Worm (Caenorhabditis elegans) whole organism, L3 larva: ENCODE results near the gene R03D7.2.
"Not testable (repeated sequence)": the region's sequence is repeated elsewhere in the genome, so short reads cannot be mapped to it uniquely, and the experiment has no call there.

Experiments
- aly-2 ChIP-seq: fragments of 150-350 bp; optimal IDR thresholded peaks from 2 replicates; lab custom pipeline; 2014; ENCODE audit warnings: missing biosample characterization, missing genetic modification characterization
- ama-1 ChIP-seq: fragments of 150-350 bp; optimal IDR thresholded peaks from 2 replicates; lab custom pipeline; 2018
- ceh-16 ChIP-seq: sonication (generic microtip); optimal IDR thresholded peaks from 2 replicates; lab custom pipeline; 2017; ENCODE audit warnings: missing biosample characterization, missing genetic modification characterization
- ceh-28 ChIP-seq: fragments of 150-350 bp; optimal IDR thresholded peaks from 2 replicates; lab custom pipeline; 2014; ENCODE audit warnings: missing biosample characterization, missing genetic modification reagents, missing genetic modification characterization
- ceh-82 ChIP-seq: fragments of 150-350 bp; optimal IDR thresholded peaks from 2 replicates; lab custom pipeline; 2014; ENCODE audit warnings: missing biosample characterization, missing genetic modification characterization
- daf-12 ChIP-seq: fragments of 150-350 bp; optimal IDR thresholded peaks from 2 replicates; lab custom pipeline; 2014; ENCODE audit warnings: missing biosample characterization, missing genetic modification reagents, missing genetic modification characterization
- egl-27 ChIP-seq: sonication (generic microtip); optimal IDR thresholded peaks from 4 replicates; lab custom pipeline; 2017; ENCODE audit warnings: missing biosample characterization, missing genetic modification reagents, missing genetic modification characterization
- egl-5 ChIP-seq: fragments of 150-350 bp; optimal IDR thresholded peaks from 2 replicates; lab custom pipeline; 2017; ENCODE audit warnings: missing biosample characterization, missing genetic modification reagents, missing genetic modification characterization, inconsistent platforms
- elt-2 ChIP-seq: sonication (generic microtip); optimal IDR thresholded peaks from 2 replicates; lab custom pipeline; 2016; ENCODE audit warnings: missing genetic modification reagents, mild to moderate bottlenecking, missing genetic modification characterization, missing compliant biosample characterization
- elt-3 ChIP-seq, 3 experiments: fragments of 150-350 bp in 1 of 3; sonication (generic microtip) in 2 of 3; optimal IDR thresholded peaks; 2 replicates in 2 of 3; 4 replicates in 1 of 3; lab custom pipeline; 2014 to 2017; ENCODE audit warnings: missing biosample characterization in 3 of 3, missing genetic modification characterization in 3 of 3
- eor-1 ChIP-seq, 2 experiments: fragments of 150-350 bp; optimal IDR thresholded peaks; 2 replicates each; lab custom pipeline; 2014 to 2018; ENCODE audit warnings: missing biosample characterization in 2 of 2, missing genetic modification characterization in 2 of 2
- fkh-10 ChIP-seq: sonication (generic microtip); optimal IDR thresholded peaks from 2 replicates; lab custom pipeline; 2017; ENCODE audit warnings: missing biosample characterization, missing genetic modification reagents, missing genetic modification characterization
- fkh-2 ChIP-seq: fragments of 150-350 bp; optimal IDR thresholded peaks from 2 replicates; lab custom pipeline; 2014; ENCODE audit warnings: missing biosample characterization, missing genetic modification reagents, missing genetic modification characterization
- fos-1 ChIP-seq: fragments of 150-350 bp; optimal IDR thresholded peaks from 2 replicates; lab custom pipeline; 2014; ENCODE audit warnings: missing biosample characterization, missing genetic modification characterization
- hmg-11 ChIP-seq: sonication (generic microtip); optimal IDR thresholded peaks from 2 replicates; lab custom pipeline; 2016; ENCODE audit warnings: missing genetic modification characterization, missing compliant biosample characterization
- jun-1 ChIP-seq: fragments of 150-350 bp; optimal IDR thresholded peaks from 2 replicates; lab custom pipeline; 2014; ENCODE audit warnings: missing biosample characterization, missing genetic modification reagents, missing genetic modification characterization
- lin-15B ChIP-seq: fragments of 150-350 bp; optimal IDR thresholded peaks from 2 replicates; lab custom pipeline; 2014; ENCODE audit warnings: missing biosample characterization, missing genetic modification characterization
- lin-39 ChIP-seq: fragments of 150-350 bp; optimal IDR thresholded peaks from 2 replicates; lab custom pipeline; 2018; ENCODE audit warnings: missing biosample characterization, missing genetic modification reagents, missing genetic modification characterization
- lsy-12 ChIP-seq: sonication (generic microtip); optimal IDR thresholded peaks from 2 replicates; lab custom pipeline; 2016; ENCODE audit warnings: mild to moderate bottlenecking, missing genetic modification characterization, missing compliant biosample characterization
- mml-1 ChIP-seq: fragments of 150-350 bp; sonication (generic microtip); optimal IDR thresholded peaks from 3 replicates; lab custom pipeline; 2014; ENCODE audit warnings: missing biosample characterization, missing genetic modification characterization
- nhr-11 ChIP-seq: fragments of 150-350 bp; optimal IDR thresholded peaks from 2 replicates; lab custom pipeline; 2014; ENCODE audit warnings: missing biosample characterization, missing genetic modification characterization
- nhr-12 ChIP-seq: fragments of 150-350 bp; optimal IDR thresholded peaks from 2 replicates; lab custom pipeline; 2014; ENCODE audit warnings: missing biosample characterization, missing genetic modification characterization
- nhr-23 ChIP-seq: fragments of 150-350 bp; optimal IDR thresholded peaks from 2 replicates; lab custom pipeline; 2014; ENCODE audit warnings: missing biosample characterization, missing genetic modification reagents, missing genetic modification characterization
- nhr-25 ChIP-seq: sonication (generic microtip); optimal IDR thresholded peaks from 2 replicates; lab custom pipeline; 2017; ENCODE audit warnings: missing biosample characterization, missing genetic modification characterization
- pha-4 ChIP-seq: fragments of 150-350 bp; optimal IDR thresholded peaks from 2 replicates; lab custom pipeline; 2014; ENCODE audit warnings: missing biosample characterization, missing genetic modification reagents, missing genetic modification characterization
- pqm-1 ChIP-seq: fragments of 150-350 bp; optimal IDR thresholded peaks from 2 replicates; lab custom pipeline; 2017; ENCODE audit warnings: missing biosample characterization, missing genetic modification characterization, inconsistent platforms
- snpc-4 ChIP-seq: fragments of 150-350 bp; optimal IDR thresholded peaks from 2 replicates; lab custom pipeline; 2014; ENCODE audit warnings: missing biosample characterization, missing genetic modification characterization
- tbx-2 ChIP-seq: sonication (generic microtip); optimal IDR thresholded peaks from 2 replicates; lab custom pipeline; 2016; ENCODE audit warnings: mild to moderate bottlenecking, missing genetic modification characterization, missing compliant biosample characterization
- unc-39 ChIP-seq: sonication (generic microtip); optimal IDR thresholded peaks from 4 replicates; lab custom pipeline; 2017; ENCODE audit warnings: missing biosample characterization, missing genetic modification characterization
- unc-62 ChIP-seq: fragments of 150-350 bp; sonication (generic microtip); optimal IDR thresholded peaks from 4 replicates; lab custom pipeline; 2014; ENCODE audit warnings: missing biosample characterization, missing genetic modification reagents, missing genetic modification characterization
- ztf-4 ChIP-seq: fragments of 150-350 bp; optimal IDR thresholded peaks from 2 replicates; lab custom pipeline; 2014; ENCODE audit warnings: missing biosample characterization, missing genetic modification characterization

The R03D7.2 gene

ce11 chrII:10915732-10916131, 19.3 kb downstream of the R03D7.2 start, which contains the start of gene F44F4.9:
Gene F44F4.9 (minus strand): TSS chrII:10915832.
- TF ChIP-seq hmg-11 (tag; lab: Kevin White, UChicago): no peak
- TF ChIP-seq ama-1 (lab: Kevin White, UChicago): no peak
- no peak for TF ChIP-seq fkh-10
- TF ChIP-seq ceh-82 (tag; lab: Kevin White, UChicago): no peak
- TF ChIP-seq egl-5: no peak

- no peak for TF ChIP-seq ceh-28 (tag; lab: Kevin White, UChicago)
- TF ChIP-seq pha-4: no peak
- no peak for TF ChIP-seq fos-1 (tag; lab: Kevin White, UChicago)
- no peak for TF ChIP-seq snpc-4
- TF ChIP-seq elt-2: no peak
- TF ChIP-seq nhr-23 (tag; lab: Kevin White, UChicago): no peak
- TF ChIP-seq eor-1 (tag; optimal IDR thresholded peaks at IDR 0.05; lab: Kevin White, UChicago): no peak
- no peak for TF ChIP-seq fkh-2 (tag; lab: Kevin White, UChicago)
- TF ChIP-seq aly-2 (tag; lab: Kevin White, UChicago): no peak
- no peak for TF ChIP-seq nhr-11
- no peak for TF ChIP-seq jun-1 (tag; lab: Kevin White, UChicago)
- no peak for TF ChIP-seq elt-3 (tag; optimal IDR thresholded peaks at IDR 0.05; lab: Kevin White, UChicago)
- no peak for TF ChIP-seq lin-15B
- TF ChIP-seq ztf-4 (tag; lab: Kevin White, UChicago): no peak
- no peak for TF ChIP-seq hmg-11 (tag; lab: Kevin White, UChicago)
Observed at ce11 chrII:10914366-10914765, 20.6 kb downstream of the R03D7.2 start, which contains the start of gene F44F4.15. Gene F44F4.15 (plus strand): TSS chrII:10914666.

ce11 chrII:10912995-10913394, 22.0 kb downstream of the R03D7.2 start:
- TF ChIP-seq unc-62 (GFP tag; lab: Kevin White, UChicago) (no peak), nhr-25 (tag; lab: Kevin White, UChicago) (no peak), lin-15B (no peak), pqm-1 (no peak), lsy-12 (tag; lab: Kevin White, UChicago) (no peak), daf-12 (tag; lab: Kevin White, UChicago) (no peak), nhr-23 (tag; lab: Kevin White, UChicago) (no peak), mml-1 (tag; lab: Kevin White, UChicago) (no peak), unc-39 (tag; lab: Kevin White, UChicago) (no peak), jun-1 (tag; lab: Kevin White, UChicago) (no peak), tbx-2 (tag; lab: Kevin White, UChicago) (no peak), ceh-82 (tag; lab: Kevin White, UChicago) (no peak)

- no peak for TF ChIP-seq ceh-28 (tag; lab: Kevin White, UChicago)
- TF ChIP-seq lsy-12 (tag; lab: Kevin White, UChicago): no peak
- TF ChIP-seq nhr-12 (tag; lab: Kevin White, UChicago): no peak
- TF ChIP-seq ceh-16 (tag; lab: Kevin White, UChicago): no peak
- TF ChIP-seq unc-39 (tag; lab: Kevin White, UChicago): no peak
- no peak for TF ChIP-seq fkh-2 (tag; lab: Kevin White, UChicago)
- no peak for TF ChIP-seq ceh-82 (tag; lab: Kevin White, UChicago)
Observed at ce11 chrII:10910219-10910618, 24.8 kb downstream of the R03D7.2 start, which contains the start of gene sra-11. Gene sra-11 (minus strand): TSS chrII:10910319.

- not testable (repeated sequence) for TF ChIP-seq lsy-12, egl-27, lin-39 (tag; lab: Kevin White, UChicago)
Observed at ce11 chrII:10904379-10904778, 30.6 kb downstream of the R03D7.2 start, which contains the start of gene sra-12. Gene sra-12 (minus strand): TSS chrII:10904479.

- no peak for TF ChIP-seq fkh-10
- no peak for TF ChIP-seq unc-62 (GFP tag; lab: Kevin White, UChicago)
Observed at ce11 chrII:10902104-10902503, 32.9 kb downstream of the R03D7.2 start, which contains the start of gene gly-1. Gene gly-1 (minus strand): TSS chrII:10902204.
